Worm (Caenorhabditis elegans) whole organism, L3 larva: Measurements from ENCODE around the gene C30G7.2.
"Not testable (repeated sequence)": the region's sequence is repeated elsewhere in the genome, so short reads cannot be mapped to it uniquely, and the experiment has no call there.

Experiments used
- R02D3.7 ChIP-seq: fragments of 150-350 bp; optimal IDR thresholded peaks from 2 replicates; lab custom pipeline; 2014; ENCODE audit warnings: missing biosample characterization, missing genetic modification characterization
- aly-2 ChIP-seq: fragments of 150-350 bp; optimal IDR thresholded peaks from 2 replicates; lab custom pipeline; 2014; ENCODE audit warnings: missing biosample characterization, missing genetic modification characterization
- ceh-16 ChIP-seq: sonication (generic microtip); optimal IDR thresholded peaks from 2 replicates; lab custom pipeline; 2017; ENCODE audit warnings: missing biosample characterization, missing genetic modification characterization
- ceh-82 ChIP-seq: fragments of 150-350 bp; optimal IDR thresholded peaks from 2 replicates; lab custom pipeline; 2014; ENCODE audit warnings: missing biosample characterization, missing genetic modification characterization
- daf-12 ChIP-seq: fragments of 150-350 bp; optimal IDR thresholded peaks from 2 replicates; lab custom pipeline; 2014; ENCODE audit warnings: missing biosample characterization, missing genetic modification reagents, missing genetic modification characterization
- egl-27 ChIP-seq: sonication (generic microtip); optimal IDR thresholded peaks from 4 replicates; lab custom pipeline; 2017; ENCODE audit warnings: missing biosample characterization, missing genetic modification reagents, missing genetic modification characterization
- egl-5 ChIP-seq: fragments of 150-350 bp; optimal IDR thresholded peaks from 2 replicates; lab custom pipeline; 2017; ENCODE audit warnings: missing biosample characterization, missing genetic modification reagents, missing genetic modification characterization, inconsistent platforms
- elt-1 ChIP-seq: fragments of 150-350 bp; optimal IDR thresholded peaks from 2 replicates; lab custom pipeline; 2014; ENCODE audit warnings: missing biosample characterization, missing genetic modification characterization
- elt-2 ChIP-seq: sonication (generic microtip); optimal IDR thresholded peaks from 2 replicates; lab custom pipeline; 2016; ENCODE audit warnings: missing genetic modification reagents, mild to moderate bottlenecking, missing genetic modification characterization, missing compliant biosample characterization
- elt-3 ChIP-seq, 3 experiments: fragments of 150-350 bp in 1 of 3; sonication (generic microtip) in 2 of 3; optimal IDR thresholded peaks; 2 replicates in 2 of 3; 4 replicates in 1 of 3; lab custom pipeline; 2014 to 2017; ENCODE audit warnings: missing biosample characterization in 3 of 3, missing genetic modification characterization in 3 of 3
- eor-1 ChIP-seq, 2 experiments: fragments of 150-350 bp; optimal IDR thresholded peaks; 2 replicates each; lab custom pipeline; 2014 to 2018; ENCODE audit warnings: missing biosample characterization in 2 of 2, missing genetic modification characterization in 2 of 2
- fkh-2 ChIP-seq: fragments of 150-350 bp; optimal IDR thresholded peaks from 2 replicates; lab custom pipeline; 2014; ENCODE audit warnings: missing biosample characterization, missing genetic modification reagents, missing genetic modification characterization
- fos-1 ChIP-seq: fragments of 150-350 bp; optimal IDR thresholded peaks from 2 replicates; lab custom pipeline; 2014; ENCODE audit warnings: missing biosample characterization, missing genetic modification characterization
- jun-1 ChIP-seq: fragments of 150-350 bp; optimal IDR thresholded peaks from 2 replicates; lab custom pipeline; 2014; ENCODE audit warnings: missing biosample characterization, missing genetic modification reagents, missing genetic modification characterization
- lin-15B ChIP-seq: fragments of 150-350 bp; optimal IDR thresholded peaks from 2 replicates; lab custom pipeline; 2014; ENCODE audit warnings: missing biosample characterization, missing genetic modification characterization
- lin-39 ChIP-seq: fragments of 150-350 bp; optimal IDR thresholded peaks from 2 replicates; lab custom pipeline; 2018; ENCODE audit warnings: missing biosample characterization, missing genetic modification reagents, missing genetic modification characterization
- lsy-12 ChIP-seq: sonication (generic microtip); optimal IDR thresholded peaks from 2 replicates; lab custom pipeline; 2016; ENCODE audit warnings: mild to moderate bottlenecking, missing genetic modification characterization, missing compliant biosample characterization
- mdl-1 ChIP-seq: fragments of 150-350 bp; optimal IDR thresholded peaks from 2 replicates; lab custom pipeline; 2014; ENCODE audit warnings: missing biosample characterization, missing genetic modification characterization
- nfya-1 ChIP-seq: sonication (generic microtip); optimal IDR thresholded peaks from 2 replicates; lab custom pipeline; 2017; ENCODE audit warnings: missing genetic modification characterization, mild to moderate bottlenecking, missing compliant biosample characterization, antibody characterized with exemption, moderate library complexity; ENCODE audit not compliant: insufficient read depth
- nhr-11 ChIP-seq: fragments of 150-350 bp; optimal IDR thresholded peaks from 2 replicates; lab custom pipeline; 2014; ENCODE audit warnings: missing biosample characterization, missing genetic modification characterization
- nhr-23 ChIP-seq: fragments of 150-350 bp; optimal IDR thresholded peaks from 2 replicates; lab custom pipeline; 2014; ENCODE audit warnings: missing biosample characterization, missing genetic modification reagents, missing genetic modification characterization
- nhr-237 ChIP-seq: fragments of 150-350 bp; optimal IDR thresholded peaks from 2 replicates; lab custom pipeline; 2014; ENCODE audit warnings: missing biosample characterization, missing genetic modification characterization
- nhr-28 ChIP-seq: fragments of 150-350 bp; optimal IDR thresholded peaks from 2 replicates; lab custom pipeline; 2014; ENCODE audit warnings: missing biosample characterization, missing genetic modification characterization
- nhr-43 ChIP-seq: sonication (generic microtip); optimal IDR thresholded peaks from 2 replicates; lab custom pipeline; 2016; ENCODE audit warnings: mild to moderate bottlenecking, missing genetic modification characterization, missing compliant biosample characterization; ENCODE audit not compliant: poor library complexity, severe bottlenecking
- nhr-67 ChIP-seq: fragments of 150-350 bp; optimal IDR thresholded peaks from 2 replicates; lab custom pipeline; 2014; ENCODE audit warnings: missing biosample characterization, missing genetic modification characterization
- nhr-76 ChIP-seq: fragments of 150-350 bp; sonication (generic microtip); optimal IDR thresholded peaks from 5 replicates; lab custom pipeline; 2014; ENCODE audit warnings: missing biosample characterization, missing genetic modification characterization
- nhr-77 ChIP-seq: fragments of 150-350 bp; optimal IDR thresholded peaks from 2 replicates; lab custom pipeline; 2014; ENCODE audit warnings: missing biosample characterization, missing genetic modification characterization
- pha-4 ChIP-seq: fragments of 150-350 bp; optimal IDR thresholded peaks from 2 replicates; lab custom pipeline; 2014; ENCODE audit warnings: missing biosample characterization, missing genetic modification reagents, missing genetic modification characterization
- pqm-1 ChIP-seq: fragments of 150-350 bp; optimal IDR thresholded peaks from 2 replicates; lab custom pipeline; 2017; ENCODE audit warnings: missing biosample characterization, missing genetic modification characterization, inconsistent platforms
- tbx-2 ChIP-seq: sonication (generic microtip); optimal IDR thresholded peaks from 2 replicates; lab custom pipeline; 2016; ENCODE audit warnings: mild to moderate bottlenecking, missing genetic modification characterization, missing compliant biosample characterization
- unc-62 ChIP-seq: fragments of 150-350 bp; sonication (generic microtip); optimal IDR thresholded peaks from 4 replicates; lab custom pipeline; 2014; ENCODE audit warnings: missing biosample characterization, missing genetic modification reagents, missing genetic modification characterization
- zag-1 ChIP-seq: fragments of 150-350 bp; optimal IDR thresholded peaks from 2 replicates; lab custom pipeline; 2014; ENCODE audit warnings: missing biosample characterization, missing genetic modification characterization
- ztf-11 ChIP-seq: fragments of 150-350 bp; optimal IDR thresholded peaks from 2 replicates; lab custom pipeline; 2014; ENCODE audit warnings: missing biosample characterization, missing genetic modification characterization
- ztf-4 ChIP-seq: fragments of 150-350 bp; optimal IDR thresholded peaks from 2 replicates; lab custom pipeline; 2014; ENCODE audit warnings: missing biosample characterization, missing genetic modification characterization

The C30G7.2 gene

DNA sequence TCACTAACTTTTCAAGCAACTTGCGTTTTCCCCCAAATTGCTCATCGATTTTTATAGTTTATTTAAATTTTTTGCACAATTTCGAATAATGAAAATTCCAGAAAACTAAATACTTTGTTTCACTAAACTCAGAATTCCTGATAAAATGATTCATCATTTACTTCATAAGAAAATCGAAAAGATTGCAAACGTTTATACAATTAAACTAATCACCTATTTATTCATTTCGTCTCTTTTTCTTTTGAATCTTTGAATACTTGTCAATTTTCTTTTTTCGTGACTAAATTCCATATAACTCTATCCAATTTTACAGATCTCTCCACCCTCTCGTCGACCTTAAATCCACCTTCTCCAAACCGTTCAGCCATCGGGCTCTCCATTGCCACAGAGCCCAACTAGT is at the start of gene C30G7.2:
Gene C30G7.2 (plus strand): TSS at position 301 of the 400 bp plus-strand sequence.
- TF ChIP-seq mdl-1 (tag; lab: Kevin White, UChicago) (no peak), pqm-1 (tag; lab: Kevin White, UChicago) (no peak), nfya-1 (tag; lab: Kevin White, UChicago) (no peak), daf-12 (tag; lab: Kevin White, UChicago) (no peak), ceh-16 (tag; lab: Kevin White, UChicago) (no peak), nhr-11 (no peak), lin-39 (no peak)

- TF ChIP-seq ztf-4, nhr-237, lsy-12 (tag; lab: Kevin White, UChicago): not testable (repeated sequence)
- TF ChIP-seq, all 47 proteins: peak for 0; not testable (repeated sequence) for 47
Measured at ce11 chrV:14890782-14891181, 45.9 kb upstream of the C30G7.2 start, which contains the start of gene nspa-2. Gene nspa-2, plus strand, starts transcription at chrV:14891082.

- no peak for TF ChIP-seq eor-1 (tag; optimal IDR thresholded peaks at IDR 0.05; lab: Kevin White, UChicago)
- TF ChIP-seq jun-1 (tag; lab: Kevin White, UChicago), result no peak
- no peak for TF ChIP-seq nhr-77 (tag; lab: Kevin White, UChicago)
- no peak for TF ChIP-seq nhr-76
- TF ChIP-seq nhr-28 (tag; lab: Kevin White, UChicago), result no peak
- TF ChIP-seq fkh-2, result no peak
- TF ChIP-seq elt-3 (tag; optimal IDR thresholded peaks at IDR 0.05; lab: Kevin White, UChicago), result no peak
- TF ChIP-seq aly-2, result no peak
- TF ChIP-seq nhr-23 (tag; lab: Kevin White, UChicago), result no peak
- TF ChIP-seq nhr-67, result no peak
- no peak for TF ChIP-seq egl-27 (tag; lab: Kevin White, UChicago)
Measured at ce11 chrV:14893355-14894050, 43.2 kb upstream of the C30G7.2 start, which contains the start of the genes mpst-2 and H12D21.5. Gene mpst-2, minus strand, starts transcription at chrV:14893455. Gene H12D21.5, plus strand, starts transcription at chrV:14894000.

DNA sequence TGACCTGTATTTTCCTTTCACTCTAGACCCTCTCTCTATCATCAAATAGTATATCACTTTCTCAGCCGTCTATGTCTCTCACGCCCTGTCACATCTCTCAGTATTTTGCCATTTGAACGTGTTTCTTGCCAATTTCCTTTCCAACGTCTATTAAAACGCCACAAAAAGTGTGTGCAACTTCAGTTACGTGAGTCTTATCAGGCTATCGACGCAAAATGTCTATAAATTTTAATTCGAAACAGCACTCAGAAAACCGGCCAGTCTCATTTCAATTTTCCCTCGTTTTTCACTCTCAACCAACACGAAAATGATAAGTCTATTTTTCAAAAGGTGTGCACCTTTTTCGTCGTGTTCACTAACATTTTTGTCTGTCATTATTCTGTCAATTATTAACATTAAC is 41.1 kb upstream of the C30G7.2 start, which contains the start of gene mpst-3:
Gene mpst-3 (plus strand): TSS at position 91 of the 400 bp plus-strand sequence.
- TF ChIP-seq nhr-23 (tag; lab: Kevin White, UChicago), result no peak
- TF ChIP-seq nfya-1 (tag; lab: Kevin White, UChicago), result no peak
- no peak for TF ChIP-seq nhr-43 (tag; lab: Kevin White, UChicago)
- TF ChIP-seq ceh-16 (tag; lab: Kevin White, UChicago), result no peak
- no peak for TF ChIP-seq lin-15B
- TF ChIP-seq zag-1, result no peak
- peak; percentile 27 for TF ChIP-seq pha-4 (tag; lab: Kevin White, UChicago)
- TF ChIP-seq elt-2 (tag; lab: Kevin White, UChicago), result peak; percentile 83
- no peak for TF ChIP-seq jun-1 (tag; lab: Kevin White, UChicago)
- no peak for TF ChIP-seq nhr-28 (tag; lab: Kevin White, UChicago)
- no peak for TF ChIP-seq tbx-2
- TF ChIP-seq pqm-1 (tag; lab: Kevin White, UChicago), result peak; percentile 58
- TF ChIP-seq fos-1 (tag; lab: Kevin White, UChicago), result no peak
- no peak for TF ChIP-seq R02D3.7

- TF ChIP-seq unc-62 (GFP tag; lab: Kevin White, UChicago) (no peak), ztf-11 (tag; lab: Kevin White, UChicago) (no peak), nhr-237 (tag; lab: Kevin White, UChicago) (no peak), aly-2 (no peak), ceh-82 (tag; lab: Kevin White, UChicago) (no peak), nhr-67 (no peak), nhr-11 (no peak), elt-1 (tag; lab: Kevin White, UChicago) (no peak), egl-5 (no peak), pha-4 (tag; lab: Kevin White, UChicago) (no peak)
Measured at ce11 chrV:14897731-14898130, 39.0 kb upstream of the C30G7.2 start, which contains the start of gene H12D21.6. Gene H12D21.6, minus strand, starts transcription at chrV:14897831.
